Fruit fly (Drosophila melanogaster): Measurements from ENCODE around the gene Aduk.

DNA sequence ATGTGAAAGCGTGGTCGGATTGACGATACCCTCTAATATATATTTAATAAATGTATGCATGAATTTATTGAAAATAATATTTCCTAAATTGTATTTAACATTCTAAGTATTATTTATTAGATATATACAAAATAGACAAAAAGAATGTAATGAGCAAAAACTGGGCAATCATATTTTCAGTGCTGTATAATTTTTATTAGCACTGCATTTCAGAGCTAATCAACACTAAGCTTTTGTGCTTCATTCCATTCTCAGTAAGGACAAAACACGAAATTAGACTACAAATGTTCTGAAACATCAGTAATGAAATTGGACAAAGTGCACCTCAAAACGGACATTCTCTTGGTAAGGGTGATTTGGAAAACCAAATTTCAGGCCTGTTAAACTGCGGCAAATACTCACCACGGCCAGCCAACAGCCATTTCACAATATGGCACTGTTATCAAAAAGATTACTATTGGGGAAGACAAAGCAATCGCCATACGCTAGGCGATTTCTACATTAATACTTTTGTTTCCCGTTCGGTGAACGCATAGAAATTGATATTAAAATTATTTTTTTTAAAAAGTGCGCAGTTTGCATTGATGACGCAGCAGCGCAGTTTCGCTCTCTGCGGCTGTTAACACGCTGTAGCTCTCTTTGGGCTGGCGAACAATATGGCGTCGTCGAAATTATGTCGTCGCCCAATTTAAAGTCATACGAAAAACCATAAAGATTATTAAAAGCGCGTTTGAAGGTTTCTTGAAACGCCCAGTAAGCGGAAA lies 6.1 kb upstream of the Aduk start:
- TF ChIP-seq CG9139 (GFP tag; optimal IDR thresholded peaks at IDR 0.05), result peak; percentile 79
- peak; percentile 80 for TF ChIP-seq Ets96B (tag; optimal IDR thresholded peaks at IDR 0.05)
- TF ChIP-seq Eip93F (GFP tag; optimal IDR thresholded peaks at IDR 0.05), result peak; percentile 66
- peak; percentile 83 for TF ChIP-seq CG3032 (tag; optimal IDR thresholded peaks at IDR 0.05)
- TF ChIP-seq ss (GFP tag; optimal IDR thresholded peaks at IDR 0.05), result peak; percentile 55 to 67
- TF ChIP-seq Smox (GFP tag; optimal IDR thresholded peaks at IDR 0.05), result peak; percentile 82
- peak; percentile 68 for TF ChIP-seq Ets21C (GFP tag; optimal IDR thresholded peaks at IDR 0.05)
- TF ChIP-seq vri (GFP tag; optimal IDR thresholded peaks at IDR 0.05), result peak; percentile 49
- TF ChIP-seq CG15336 (GFP tag; IDR thresholded peaks at IDR 0.05), result peak; percentile 72
